1 worm cellular context compared by ENCODE assay signal in genomic region chrV:9340318-9340717, ce11.
TF ChIP-seq lines count a peak whose summit lies in the region.

No protein-coding gene starts in this region.

TF ChIP-seq in whole organism, young adult, 124 proteins besides CTCF, POLR2A, EP300 and RAD21 (continued from another document):
- peak; percentile 52 for TF ChIP-seq ceh-79 (tag; optimal IDR thresholded peaks at IDR 0.05; lab: Kevin White, UChicago)
- TF ChIP-seq rpc-1 (optimal IDR thresholded peaks at IDR 0.05; lab: Kevin White, UChicago), result no peak
- TF ChIP-seq rpc-1 (tag; optimal IDR thresholded peaks at IDR 0.05; lab: Kevin White, UChicago), result no peak
- TF ChIP-seq B0035.1 (tag; optimal IDR thresholded peaks at IDR 0.05; lab: Kevin White, UChicago), result no peak
- TF ChIP-seq hlh-26 (GFP tag; conservative IDR thresholded peaks at IDR 0.05; lab: Robert Waterston, UW), result no peak
- TF ChIP-seq madf-3 (GFP tag; IDR thresholded peaks at IDR 0.05; lab: Robert Waterston, UW), result peak; percentile 80
- TF ChIP-seq ztf-18 (tag; optimal IDR thresholded peaks at IDR 0.05; lab: Kevin White, UChicago), result no peak
- no peak for TF ChIP-seq unc-130 (GFP tag; optimal IDR thresholded peaks at IDR 0.05; lab: Kevin White, UChicago)
- TF ChIP-seq egl-18 (GFP tag; IDR thresholded peaks at IDR 0.05; lab: Robert Waterston, UW), result no peak
- TF ChIP-seq D2030.7 (GFP tag; IDR thresholded peaks at IDR 0.05; lab: Robert Waterston, UW), result peak; percentile 26; the same call in 1 of the 2 replicates
- TF ChIP-seq nhr-120 (GFP tag; IDR thresholded peaks at IDR 0.05; lab: Robert Waterston, UW), result 0 out of 2 replicates have a peak, but pooled peaks have one; percentile 43
- 0 out of 2 replicates have a peak, but pooled peaks have one; percentile 54 for TF ChIP-seq hmg-20 (GFP tag; IDR thresholded peaks at IDR 0.05; lab: Robert Waterston, UW)
- peak; percentile 80 for TF ChIP-seq C06A6.2 (GFP tag; conservative IDR thresholded peaks at IDR 0.05; lab: Robert Waterston, UW)
- TF ChIP-seq K11D2.4 (GFP tag; IDR thresholded peaks at IDR 0.05; lab: Robert Waterston, UW), result peak; percentile 87
- TF ChIP-seq nhr-179 (tag; optimal IDR thresholded peaks at IDR 0.05; lab: Kevin White, UChicago), result no peak
